Worm (Caenorhabditis elegans) whole organism, L1 larva: ENCODE measurements around the gene F07F6.4.

Experiments
- C04F5.9 ChIP-seq: sonication (generic microtip); optimal IDR thresholded peaks from 2 replicates; lab custom pipeline; 2016; ENCODE audit warnings: missing genetic modification characterization, missing compliant biosample characterization
- C16A3.4 ChIP-seq: fragments of 150-350 bp; optimal IDR thresholded peaks from 2 replicates; lab custom pipeline; 2014; ENCODE audit warnings: missing biosample characterization, missing genetic modification characterization
- F16B12.6 ChIP-seq: fragments of 150-350 bp; optimal IDR thresholded peaks from 2 replicates; lab custom pipeline; 2014; ENCODE audit warnings: missing biosample characterization, missing genetic modification characterization
- Y116A8C.19 ChIP-seq: sonication (generic microtip); optimal IDR thresholded peaks from 2 replicates; lab custom pipeline; 2016; ENCODE audit warnings: missing compliant biosample characterization, missing genetic modification characterization, borderline replicate concordance
- alr-1 ChIP-seq: fragments of 200-800 bp; sonication (Bioruptor generic); optimal IDR thresholded peaks from 2 replicates; lab custom pipeline; 2018; ENCODE audit warnings: borderline replicate concordance, mild to moderate bottlenecking, missing genetic modification characterization, missing compliant biosample characterization
- aly-2 ChIP-seq: fragments of 150-350 bp; optimal IDR thresholded peaks from 2 replicates; lab custom pipeline; 2014; ENCODE audit warnings: missing biosample characterization, missing genetic modification characterization
- ama-1 ChIP-seq: fragments of 150-350 bp; optimal IDR thresholded peaks from 2 replicates; lab custom pipeline; 2014
- blmp-1 ChIP-seq: fragments of 150-350 bp; optimal IDR thresholded peaks from 2 replicates; lab custom pipeline; 2014; ENCODE audit warnings: missing biosample characterization, missing genetic modification characterization
- ceh-63 ChIP-seq: fragments of 200-800 bp; sonication (Bioruptor generic); optimal IDR thresholded peaks from 2 replicates; lab custom pipeline; 2018; ENCODE audit warnings: mild to moderate bottlenecking, missing genetic modification characterization, missing compliant biosample characterization
- ceh-8 ChIP-seq: fragments of 200-800 bp; sonication (Bioruptor generic); optimal IDR thresholded peaks from 2 replicates; lab custom pipeline; 2018; ENCODE audit warnings: mild to moderate bottlenecking, missing genetic modification characterization, moderate library complexity, missing compliant biosample characterization
- ceh-82 ChIP-seq, 3 experiments: fragments of 150-350 bp in 1 of 3; sonication (generic microtip) in 2 of 3; optimal IDR thresholded peaks; 2 replicates each; lab custom pipeline; 2014 to 2017; ENCODE audit warnings: missing biosample characterization in 3 of 3, missing genetic modification characterization in 3 of 3
- ceh-88 ChIP-seq: fragments of 200-800 bp; sonication (Bioruptor generic); IDR thresholded peaks from 2 replicates; pipeline ENCODE4 v1.3.6; 2022; ENCODE audit warnings: missing genetic modification characterization, missing compliant biosample characterization
- dsc-1 ChIP-seq: sonication (generic microtip); optimal IDR thresholded peaks from 2 replicates; lab custom pipeline; 2016; ENCODE audit warnings: mild to moderate bottlenecking, missing genetic modification characterization, missing compliant biosample characterization
- efl-1 ChIP-seq, 4 experiments: fragments of 150-350 bp; optimal IDR thresholded peaks in 3 of 4; peaks in 1 of 4; 1 replicate in 1 of 4; 2 replicates in 3 of 4; lab custom pipeline; 2014; ENCODE audit warnings: missing biosample characterization in 2 of 4, missing genetic modification characterization in 2 of 4, missing genetic modification reagents in 2 of 4
- elt-2 ChIP-seq: sonication (generic microtip); optimal IDR thresholded peaks from 2 replicates; lab custom pipeline; 2016; ENCODE audit warnings: missing genetic modification characterization, mild to moderate bottlenecking, inconsistent platforms, missing compliant biosample characterization, missing genetic modification reagents
- elt-3 ChIP-seq, 6 experiments: fragments of 150-350 bp in 1 of 6; sonication (generic microtip); optimal IDR thresholded peaks; 2 replicates each; lab custom pipeline; 2017 to 2018; ENCODE audit warnings: missing biosample characterization in 6 of 6, missing genetic modification characterization in 6 of 6, inconsistent platforms in 1 of 6
- fkh-10 ChIP-seq: sonication (generic microtip); optimal IDR thresholded peaks from 2 replicates; lab custom pipeline; 2017; ENCODE audit warnings: missing biosample characterization, missing genetic modification reagents, missing genetic modification characterization
- fkh-8 ChIP-seq: sonication (generic microtip); optimal IDR thresholded peaks from 2 replicates; lab custom pipeline; 2016; ENCODE audit warnings: mild to moderate bottlenecking, missing genetic modification characterization, missing compliant biosample characterization
- fos-1 ChIP-seq: fragments of 150-350 bp; optimal IDR thresholded peaks from 2 replicates; lab custom pipeline; 2014; ENCODE audit warnings: missing biosample characterization, missing genetic modification characterization
- grh-1 ChIP-seq: fragments of 200-800 bp; sonication (Bioruptor generic); IDR thresholded peaks from 2 replicates; pipeline ENCODE4 v1.3.6; 2022; ENCODE audit warnings: missing genetic modification reagents, missing genetic modification characterization, missing compliant biosample characterization
- hlh-17 ChIP-seq: fragments of 200-800 bp; sonication (Bioruptor generic); optimal IDR thresholded peaks from 2 replicates; lab custom pipeline; 2018; ENCODE audit warnings: missing genetic modification characterization, mild to moderate bottlenecking, missing compliant biosample characterization, moderate library complexity, borderline replicate concordance
- hlh-4 ChIP-seq: sonication (generic microtip); optimal IDR thresholded peaks from 2 replicates; lab custom pipeline; 2016; ENCODE audit warnings: mild to moderate bottlenecking, missing genetic modification characterization, missing compliant biosample characterization
- hpl-2 ChIP-seq: fragments of 150-350 bp; optimal IDR thresholded peaks from 2 replicates; lab custom pipeline; 2014; ENCODE audit warnings: missing biosample characterization, missing genetic modification reagents, missing genetic modification characterization
- irx-1 ChIP-seq: sonication (generic microtip); optimal IDR thresholded peaks from 2 replicates; lab custom pipeline; 2016; ENCODE audit warnings: missing genetic modification characterization, missing compliant biosample characterization
- lin-13 ChIP-seq: fragments of 150-350 bp; optimal IDR thresholded peaks from 2 replicates; lab custom pipeline; 2014; ENCODE audit warnings: missing biosample characterization, missing genetic modification reagents, missing genetic modification characterization
- lin-15B ChIP-seq: fragments of 150-350 bp; sonication (generic microtip); optimal IDR thresholded peaks from 3 replicates; lab custom pipeline; 2014; ENCODE audit warnings: missing biosample characterization, missing genetic modification characterization
- lin-35 ChIP-seq, 2 experiments: fragments of 150-350 bp; optimal IDR thresholded peaks; 2 replicates each; lab custom pipeline; 2014; ENCODE audit warnings: missing biosample characterization in 2 of 2, missing genetic modification characterization in 2 of 2, missing genetic modification reagents in 2 of 2
- lsy-2 ChIP-seq, 2 experiments: fragments of 150-350 bp; optimal IDR thresholded peaks; 2 replicates each; lab custom pipeline; 2014; ENCODE audit warnings: missing biosample characterization in 2 of 2, missing genetic modification characterization in 2 of 2
- mab-9 ChIP-seq: fragments of 200-800 bp; sonication (Bioruptor generic); IDR thresholded peaks from 2 replicates; pipeline ENCODE4 v1.3.6; 2022; ENCODE audit warnings: missing genetic modification reagents, missing genetic modification characterization, missing compliant biosample characterization
- nhr-19 ChIP-seq: fragments of 200-800 bp; sonication (Bioruptor generic); conservative IDR thresholded peaks from 2 replicates; pipeline ENCODE4 v1.3.6; 2022; ENCODE audit warnings: missing genetic modification characterization, missing compliant biosample characterization
- nhr-20 ChIP-seq: sonication (generic microtip); optimal IDR thresholded peaks from 2 replicates; lab custom pipeline; 2016; ENCODE audit warnings: mild to moderate bottlenecking, missing genetic modification characterization, missing compliant biosample characterization
- nhr-71 ChIP-seq: sonication (generic microtip); optimal IDR thresholded peaks from 2 replicates; lab custom pipeline; 2016; ENCODE audit warnings: mild to moderate bottlenecking, missing genetic modification characterization, moderate library complexity, missing compliant biosample characterization
- nhr-84 ChIP-seq: sonication (generic microtip); optimal IDR thresholded peaks from 2 replicates; lab custom pipeline; 2017; ENCODE audit warnings: missing biosample characterization, missing genetic modification characterization
- nhr-85 ChIP-seq: sonication (generic microtip); peaks from one replicate; lab custom pipeline; 2016; ENCODE audit warnings: missing genetic modification characterization, inconsistent platforms, missing compliant biosample characterization
- nhr-90 ChIP-seq: sonication (generic microtip); optimal IDR thresholded peaks from 2 replicates; lab custom pipeline; 2016; ENCODE audit warnings: mild to moderate bottlenecking, missing genetic modification characterization, missing compliant biosample characterization; ENCODE audit not compliant: poor library complexity
- pag-3 ChIP-seq: sonication (generic microtip); optimal IDR thresholded peaks from 2 replicates; lab custom pipeline; 2017; ENCODE audit warnings: missing genetic modification characterization, mild to moderate bottlenecking, missing compliant biosample characterization, antibody characterized with exemption, borderline replicate concordance; ENCODE audit not compliant: insufficient read depth
- pqm-1 ChIP-seq: sonication (generic microtip); optimal IDR thresholded peaks from 3 replicates; lab custom pipeline; 2017; ENCODE audit warnings: missing biosample characterization, missing genetic modification characterization
- rnt-1 ChIP-seq: sonication (generic microtip); optimal IDR thresholded peaks from 2 replicates; lab custom pipeline; 2016; ENCODE audit warnings: mild to moderate bottlenecking, missing genetic modification characterization, moderate library complexity, missing compliant biosample characterization
- snu-23 ChIP-seq: sonication (generic microtip); optimal IDR thresholded peaks from 2 replicates; lab custom pipeline; 2016; ENCODE audit warnings: missing genetic modification characterization, missing compliant biosample characterization
- sox-4 ChIP-seq: sonication (generic microtip); optimal IDR thresholded peaks from 2 replicates; lab custom pipeline; 2016; ENCODE audit warnings: missing genetic modification characterization, missing compliant biosample characterization
- sup-37 ChIP-seq: fragments of 200-800 bp; sonication (Bioruptor generic); optimal IDR thresholded peaks from 2 replicates; lab custom pipeline; 2018; ENCODE audit warnings: mild to moderate bottlenecking, missing genetic modification characterization, missing compliant biosample characterization
- tbx-2 ChIP-seq: sonication (generic microtip); optimal IDR thresholded peaks from 2 replicates; lab custom pipeline; 2016; ENCODE audit warnings: missing genetic modification characterization, missing compliant biosample characterization
- tlp-1 ChIP-seq: fragments of 150-350 bp; optimal IDR thresholded peaks from 2 replicates; lab custom pipeline; 2014; ENCODE audit warnings: missing biosample characterization, missing genetic modification characterization
- unc-86 ChIP-seq: sonication (generic microtip); optimal IDR thresholded peaks from 2 replicates; lab custom pipeline; 2016; ENCODE audit warnings: missing genetic modification characterization, missing compliant biosample characterization
- unc-98 ChIP-seq: fragments of 200-800 bp; sonication (Bioruptor generic); IDR thresholded peaks from 2 replicates; pipeline ENCODE4 v1.3.6; 2022; ENCODE audit warnings: missing genetic modification characterization, missing compliant biosample characterization
- vab-15 ChIP-seq: sonication (generic microtip); optimal IDR thresholded peaks from 2 replicates; lab custom pipeline; 2017; ENCODE audit warnings: missing genotype, mild to moderate bottlenecking, missing genetic modification characterization, missing compliant biosample characterization
- xbp-1 ChIP-seq: sonication (generic microtip); optimal IDR thresholded peaks from 2 replicates; lab custom pipeline; 2016; ENCODE audit warnings: missing genetic modification characterization, missing compliant biosample characterization

F07F6.4 gene

DNA sequence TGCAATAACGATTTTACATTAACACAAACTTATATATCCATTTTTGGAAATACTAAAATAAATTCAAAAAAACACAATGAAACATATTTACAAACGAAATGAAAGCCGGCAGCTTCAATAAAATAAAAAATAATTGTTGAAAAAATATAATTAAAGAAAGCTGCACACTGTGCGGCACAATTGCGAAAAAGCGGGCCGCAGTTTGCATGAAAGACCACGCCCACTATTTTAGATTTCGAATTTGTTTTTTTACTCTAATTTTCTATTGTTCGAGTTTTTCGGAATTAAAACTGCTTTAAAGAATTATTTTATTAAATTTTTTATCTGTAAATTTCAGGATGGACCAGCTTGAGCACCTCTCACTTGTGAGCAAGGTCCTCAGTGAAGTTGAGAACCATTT, 30.2 kb downstream of the F07F6.4 start, which contains the start of gene mog-5 (continued):
- TF ChIP-seq efl-1 (optimal IDR thresholded peaks at IDR 0.05; lab: Kevin White, UChicago) (peak; percentile 14 to 41), efl-1 (GFP tag; optimal IDR thresholded peaks at IDR 0.05 in 1 of 2; lab: Kevin White, UChicago) (peak; percentile 36 to 93), mab-9 (no peak), rnt-1 (tag; lab: Kevin White, UChicago) (peak; percentile 20), lin-35 (GFP tag; optimal IDR thresholded peaks at IDR 0.05; lab: Kevin White, UChicago) (peak in 1 of 2 experiments; percentile 33), Y116A8C.19 (tag; lab: Kevin White, UChicago) (no peak), nhr-71 (tag; lab: Kevin White, UChicago) (peak; percentile 35), blmp-1 (tag; lab: Kevin White, UChicago) (peak; percentile 24), fos-1 (no peak), aly-2 (tag; lab: Kevin White, UChicago) (no peak), tbx-2 (peak; percentile 28)

DNA sequence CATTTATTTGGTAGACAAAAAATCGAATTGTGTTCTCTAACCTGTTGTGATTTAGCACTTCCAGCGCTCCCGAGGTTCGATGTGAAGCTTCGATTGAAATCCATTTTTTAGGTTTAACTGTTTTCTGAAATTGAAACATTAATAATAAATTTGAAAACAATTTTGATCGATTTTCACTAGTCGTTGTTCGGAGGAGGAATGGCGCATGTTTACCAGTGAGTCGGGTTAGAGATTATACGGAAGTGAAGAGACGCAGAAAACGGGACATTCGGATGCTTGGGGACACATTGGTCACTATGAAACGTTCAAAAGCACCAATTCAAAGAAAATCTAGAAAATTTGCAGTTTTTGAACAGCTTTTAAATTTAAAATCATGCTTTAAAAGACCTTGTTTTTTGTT, 30.6 kb downstream of the F07F6.4 start, which contains the start of gene fbxl-3:
Gene fbxl-3, minus strand, starts transcription at position 124 of the 400 bp plus-strand sequence.
- TF ChIP-seq sox-4 (tag; lab: Kevin White, UChicago) (no peak), xbp-1 (tag; lab: Kevin White, UChicago) (no peak), F16B12.6 (tag; lab: Kevin White, UChicago) (no peak), lin-13 (GFP tag; lab: Kevin White, UChicago) (no peak), fos-1 (no peak), dsc-1 (tag; lab: Kevin White, UChicago) (no peak), blmp-1 (tag; lab: Kevin White, UChicago) (no peak), efl-1 (optimal IDR thresholded peaks at IDR 0.05; lab: Kevin White, UChicago) (no peak), efl-1 (GFP tag; optimal IDR thresholded peaks at IDR 0.05 in 1 of 2; lab: Kevin White, UChicago) (peak in 1 of 2 experiments; percentile 87), pag-3 (tag; lab: Kevin White, UChicago) (no peak), unc-86 (no peak), rnt-1 (tag; lab: Kevin White, UChicago) (no peak), ama-1 (lab: Kevin White, UChicago) (no peak), sup-37 (no peak), elt-3 (tag; optimal IDR thresholded peaks at IDR 0.05; lab: Kevin White, UChicago) (peak in 1 of 6 experiments; percentile 39), nhr-90 (tag; lab: Kevin White, UChicago) (no peak), nhr-19 (GFP tag; lab: Robert Waterston, UW) (no peak), lsy-2 (tag; optimal IDR thresholded peaks at IDR 0.05; lab: Kevin White, UChicago) (no peak), C16A3.4 (tag; lab: Kevin White, UChicago) (no peak)

DNA sequence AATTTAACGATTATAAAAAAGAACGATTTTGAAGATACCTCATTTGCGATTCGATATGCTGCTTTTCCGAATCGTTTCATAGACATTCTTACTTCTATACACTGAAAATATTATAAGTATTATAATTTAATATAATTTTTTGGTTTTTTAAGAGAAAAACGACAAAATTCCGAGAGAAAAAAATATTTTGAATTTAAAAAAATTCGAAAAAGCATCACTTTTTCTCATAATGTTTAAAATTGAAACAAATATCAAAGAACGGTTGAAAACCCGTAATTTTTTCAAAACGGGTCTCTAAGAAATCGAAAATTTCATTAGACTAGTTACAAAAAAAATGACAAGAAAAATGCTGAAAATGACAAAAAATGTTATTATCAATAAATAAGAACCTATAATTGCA, 33.8 kb downstream of the F07F6.4 start, which contains the start of gene pink-1:
Gene pink-1, minus strand, starts transcription at position 101 of the 400 bp plus-strand sequence.
- TF ChIP-seq fkh-10 (GFP tag; lab: Kevin White, UChicago) (no peak), nhr-85 (tag; lab: Kevin White, UChicago) (no peak), tlp-1 (tag; lab: Kevin White, UChicago) (no peak), F16B12.6 (tag; lab: Kevin White, UChicago) (no peak), ceh-88 (no peak), irx-1 (tag; lab: Kevin White, UChicago) (no peak), ceh-82 (tag; optimal IDR thresholded peaks at IDR 0.05; lab: Kevin White, UChicago) (no peak), vab-15 (tag; lab: Kevin White, UChicago) (no peak), nhr-84 (tag; lab: Kevin White, UChicago) (no peak), ceh-63 (GFP tag; lab: Kevin White, UChicago) (no peak), elt-2 (tag; lab: Kevin White, UChicago) (no peak), pqm-1 (tag; lab: Kevin White, UChicago) (no peak), alr-1 (no peak)

DNA sequence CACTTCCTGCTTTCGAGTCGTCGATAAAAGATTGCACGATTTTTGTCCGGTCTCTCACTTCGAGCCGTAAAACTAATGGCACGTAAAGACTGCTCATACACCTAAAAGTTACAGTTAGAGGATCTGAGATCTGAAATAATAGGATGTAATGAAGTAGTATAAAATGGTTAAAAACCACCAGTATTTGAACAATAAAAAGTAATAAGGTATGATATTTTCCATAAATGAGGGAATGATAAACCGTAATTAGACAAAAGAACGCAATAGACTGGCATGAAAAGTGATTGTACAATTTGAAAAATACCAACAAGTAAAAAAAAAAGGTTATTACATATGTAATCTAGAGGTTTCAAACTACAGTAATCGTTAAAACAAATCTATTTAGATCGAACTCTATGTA, 36.3 kb downstream of the F07F6.4 start, which contains the start of gene brap-2:
Gene brap-2, minus strand, starts transcription at position 101 of the 400 bp plus-strand sequence.
- TF ChIP-seq grh-1 (GFP tag; lab: Robert Waterston, UW) (no peak), C04F5.9 (tag; lab: Kevin White, UChicago) (no peak), lin-15B (tag; lab: Kevin White, UChicago) (no peak), hlh-4 (tag; lab: Kevin White, UChicago) (no peak), alr-1 (no peak), hpl-2 (GFP tag; lab: Kevin White, UChicago) (no peak), hlh-17 (GFP tag; lab: Kevin White, UChicago) (no peak), snu-23 (GFP tag; lab: Kevin White, UChicago) (no peak), unc-98 (GFP tag; lab: Robert Waterston, UW) (no peak), nhr-20 (tag; lab: Kevin White, UChicago) (no peak), fkh-8 (tag; lab: Kevin White, UChicago) (no peak), ceh-8 (GFP tag; lab: Kevin White, UChicago) (no peak), xbp-1 (tag; lab: Kevin White, UChicago) (no peak), nhr-19 (GFP tag; lab: Robert Waterston, UW) (no peak)
